Worm (Caenorhabditis elegans) whole organism, L4 larva: ENCODE data around the gene ZK742.7.

ENCODE experiments used
- D1046.2 ChIP-seq: fragments of 200-800 bp; sonication (Bioruptor generic); IDR thresholded peaks from 2 replicates; pipeline ENCODE4 v1.3.6; 2022; ENCODE audit warnings: missing genetic modification characterization, missing compliant biosample characterization
- F44E2.7 ChIP-seq: fragments of 200-800 bp; sonication (Bioruptor generic); IDR thresholded peaks from 2 replicates; pipeline ENCODE4 v2.1.2; 2022; ENCODE audit warnings: missing genetic modification characterization, missing compliant biosample characterization
- R02D3.7 ChIP-seq: fragments of 150-350 bp; sonication (generic microtip); optimal IDR thresholded peaks from 3 replicates; lab custom pipeline; 2014; ENCODE audit warnings: missing biosample characterization, missing genetic modification characterization
- T26A8.4 ChIP-seq: fragments of 200-800 bp; sonication (Bioruptor generic); IDR thresholded peaks from 2 replicates; pipeline ENCODE4 v1.3.6; 2022; ENCODE audit warnings: missing genetic modification characterization, missing compliant biosample characterization
- Y48G9A.11 ChIP-seq: fragments of 200-800 bp; sonication (Bioruptor generic); IDR thresholded peaks from 2 replicates; pipeline ENCODE4 v1.3.6; 2022; ENCODE audit warnings: missing genetic modification reagents, missing genetic modification characterization, missing compliant biosample characterization
- ZK546.5 ChIP-seq, 2 experiments: sonication (generic microtip); optimal IDR thresholded peaks; 2 replicates each; lab custom pipeline; 2017; ENCODE audit warnings: missing biosample characterization in 2 of 2, missing genetic modification characterization in 2 of 2
- aha-1 ChIP-seq: fragments of 150-350 bp; peaks from one replicate; lab custom pipeline; 2014; ENCODE audit warnings: missing biosample characterization, missing genetic modification characterization
- aly-2 ChIP-seq: sonication (generic microtip); optimal IDR thresholded peaks from 2 replicates; lab custom pipeline; 2018; ENCODE audit warnings: missing biosample characterization, missing genetic modification characterization
- arid-1 ChIP-seq: fragments of 200-800 bp; sonication (Bioruptor generic); conservative IDR thresholded peaks from 2 replicates; pipeline ENCODE4 v1.3.6; 2022; ENCODE audit warnings: missing genetic modification reagents, missing genetic modification characterization, missing compliant biosample characterization
- ceh-20 ChIP-seq: fragments of 200-800 bp; sonication (Bioruptor generic); IDR thresholded peaks from 2 replicates; pipeline ENCODE4 v1.3.6; 2022; ENCODE audit warnings: missing genetic modification reagents, missing genetic modification characterization, missing compliant biosample characterization
- ceh-28 ChIP-seq: fragments of 150-350 bp; optimal IDR thresholded peaks from 2 replicates; lab custom pipeline; 2014; ENCODE audit warnings: missing biosample characterization, missing genetic modification reagents, missing genetic modification characterization
- ceh-44 ChIP-seq: fragments of 200-800 bp; sonication (Bioruptor generic); IDR thresholded peaks from 2 replicates; pipeline ENCODE4 v1.3.6; 2022; ENCODE audit warnings: missing genetic modification reagents, missing genetic modification characterization, missing compliant biosample characterization
- ces-1 ChIP-seq: fragments of 150-350 bp; sonication (generic microtip); optimal IDR thresholded peaks from 4 replicates; lab custom pipeline; 2014; ENCODE audit warnings: missing biosample characterization, missing genetic modification reagents, missing genetic modification characterization
- ctbp-1 ChIP-seq: fragments of 200-800 bp; sonication (Bioruptor generic); IDR thresholded peaks from 2 replicates; pipeline ENCODE4 v1.3.6; 2022; ENCODE audit warnings: missing genetic modification reagents, missing genetic modification characterization, missing compliant biosample characterization
- daf-16 ChIP-seq, 3 experiments: sonication (generic microtip); optimal IDR thresholded peaks; 2 replicates each; lab custom pipeline; 2016 to 2017; ENCODE audit warnings: missing genetic modification characterization in 3 of 3, missing genetic modification reagents in 3 of 3, mild to moderate bottlenecking in 2 of 3, missing compliant biosample characterization in 2 of 3, missing biosample characterization in 1 of 3, moderate library complexity in 1 of 3
- dmd-6 ChIP-seq: fragments of 200-800 bp; sonication (Bioruptor generic); IDR thresholded peaks from 2 replicates; pipeline ENCODE4 v1.3.6; 2022; ENCODE audit warnings: missing genetic modification reagents, missing genetic modification characterization, missing compliant biosample characterization
- dmd-8 ChIP-seq: fragments of 200-800 bp; sonication (Bioruptor generic); IDR thresholded peaks from 2 replicates; pipeline ENCODE4 v1.3.6; 2022; ENCODE audit warnings: missing genetic modification characterization, missing compliant biosample characterization
- egl-43 ChIP-seq: fragments of 200-800 bp; sonication (Bioruptor generic); IDR thresholded peaks from 2 replicates; pipeline ENCODE4 v1.3.6; 2022; ENCODE audit warnings: missing genetic modification reagents, missing genetic modification characterization, missing compliant biosample characterization
- fkh-10 ChIP-seq: fragments of 150-350 bp; optimal IDR thresholded peaks from 2 replicates; lab custom pipeline; 2014; ENCODE audit warnings: missing biosample characterization, missing genetic modification reagents, missing genetic modification characterization
- fos-1 ChIP-seq: fragments of 150-350 bp; optimal IDR thresholded peaks from 2 replicates; lab custom pipeline; 2014; ENCODE audit warnings: missing biosample characterization, missing genetic modification characterization
- hif-1 ChIP-seq, 2 experiments: sonication (generic microtip); optimal IDR thresholded peaks; 2 replicates each; lab custom pipeline; 2016 to 2017; ENCODE audit warnings: missing compliant biosample characterization in 2 of 2, missing genetic modification characterization in 2 of 2, missing genetic modification reagents in 2 of 2, missing genotype in 2 of 2, mild to moderate bottlenecking in 1 of 2
- hlh-11 ChIP-seq: fragments of 200-800 bp; sonication (Bioruptor generic); optimal IDR thresholded peaks from 2 replicates; lab custom pipeline; 2018; ENCODE audit warnings: mild to moderate bottlenecking, missing genetic modification characterization, missing compliant biosample characterization
- lin-29 ChIP-seq: fragments of 200-800 bp; sonication (Bioruptor generic); IDR thresholded peaks from 2 replicates; pipeline ENCODE4 v1.3.6; 2022; ENCODE audit warnings: missing genetic modification reagents, missing genetic modification characterization, missing compliant biosample characterization
- lin-38 ChIP-seq: fragments of 200-800 bp; sonication (Bioruptor generic); IDR thresholded peaks from 2 replicates; pipeline ENCODE4 v1.3.6; 2022; ENCODE audit warnings: missing genetic modification reagents, missing genetic modification characterization, missing compliant biosample characterization
- madf-5 ChIP-seq, 2 experiments: fragments of 200-800 bp; sonication (Bioruptor generic); IDR thresholded peaks; 2 replicates each; pipeline ENCODE4 v1.3.6; 2022; ENCODE audit warnings: missing compliant biosample characterization in 2 of 2, missing genetic modification characterization in 2 of 2
- mep-1 ChIP-seq: fragments of 150-350 bp; sonication (generic microtip); optimal IDR thresholded peaks from 3 replicates; lab custom pipeline; 2014; ENCODE audit warnings: missing biosample characterization, missing genetic modification characterization
- mxl-3 ChIP-seq: fragments of 200-800 bp; sonication (Bioruptor generic); optimal IDR thresholded peaks from 2 replicates; lab custom pipeline; 2018; ENCODE audit warnings: mild to moderate bottlenecking, missing genetic modification characterization, missing compliant biosample characterization
- nhr-102 ChIP-seq: sonication (generic microtip); optimal IDR thresholded peaks from 2 replicates; lab custom pipeline; 2016; ENCODE audit warnings: mild to moderate bottlenecking, missing genetic modification characterization, moderate library complexity, missing compliant biosample characterization
- nhr-11 ChIP-seq: fragments of 150-350 bp; optimal IDR thresholded peaks from 2 replicates; lab custom pipeline; 2014; ENCODE audit warnings: missing biosample characterization, missing genetic modification characterization
- nhr-48 ChIP-seq: sonication (generic microtip); optimal IDR thresholded peaks from 2 replicates; lab custom pipeline; 2016; ENCODE audit warnings: mild to moderate bottlenecking, missing genetic modification characterization, missing compliant biosample characterization
- snpc-1.2 ChIP-seq: fragments of 200-800 bp; sonication (Bioruptor generic); IDR thresholded peaks from 2 replicates; pipeline ENCODE4 v1.3.6; 2022; ENCODE audit warnings: missing genetic modification reagents, missing genetic modification characterization, missing compliant biosample characterization
- spr-3 ChIP-seq: fragments of 200-800 bp; sonication (Bioruptor generic); optimal IDR thresholded peaks from 2 replicates; lab custom pipeline; 2018; ENCODE audit warnings: mild to moderate bottlenecking, missing genetic modification characterization, missing compliant biosample characterization
- tag-97 ChIP-seq: fragments of 200-800 bp; sonication (Bioruptor generic); IDR thresholded peaks from 2 replicates; pipeline ENCODE4 v1.3.6; 2022; ENCODE audit warnings: missing genetic modification characterization, missing compliant biosample characterization
- unc-130 ChIP-seq: sonication (generic microtip); optimal IDR thresholded peaks from 2 replicates; lab custom pipeline; 2016; ENCODE audit warnings: missing genetic modification reagents, missing genetic modification characterization, missing compliant biosample characterization
- unc-62 ChIP-seq, 3 experiments: fragments of 150-350 bp in 1 of 3; sonication (generic microtip); optimal IDR thresholded peaks in 2 of 3; peaks in 1 of 3; 1 replicate in 1 of 3; 2 replicates in 2 of 3; lab custom pipeline; 2014 to 2017; ENCODE audit warnings: missing biosample characterization in 3 of 3, missing genetic modification characterization in 3 of 3, missing genetic modification reagents in 3 of 3, missing genotype in 1 of 3
- zfp-3 ChIP-seq: fragments of 200-800 bp; sonication (Bioruptor generic); conservative IDR thresholded peaks from 2 replicates; pipeline ENCODE4 v1.3.6; 2022; ENCODE audit warnings: missing genetic modification reagents, missing genetic modification characterization, missing compliant biosample characterization
- ztf-11 ChIP-seq: fragments of 150-350 bp; optimal IDR thresholded peaks from 2 replicates; lab custom pipeline; 2014; ENCODE audit warnings: missing biosample characterization, missing genetic modification characterization

Gene ZK742.7

DNA sequence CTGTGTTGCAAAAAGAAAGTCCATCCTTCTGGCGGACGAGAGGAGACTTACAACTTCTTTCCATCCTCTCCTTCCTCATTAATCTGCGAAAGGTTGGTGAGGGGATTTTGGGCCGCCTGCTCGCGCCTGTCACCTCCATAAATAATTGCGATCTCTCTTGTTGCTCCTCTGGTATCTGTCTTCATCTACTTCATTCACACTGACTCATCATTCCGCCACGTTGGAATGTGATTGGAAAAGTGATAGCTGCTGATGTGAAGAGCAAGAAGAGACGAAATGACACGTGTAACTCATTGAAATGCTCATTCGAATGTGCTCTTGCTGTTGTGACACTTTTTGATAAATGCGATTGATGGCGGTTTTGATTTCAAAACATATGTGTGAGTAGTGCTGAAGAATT, 24.5 kb downstream of the ZK742.7 start:
- no peak for TF ChIP-seq ctbp-1 (GFP tag; lab: Robert Waterston, UW)
- TF ChIP-seq daf-16 (GFP tag; optimal IDR thresholded peaks at IDR 0.05; lab: Kevin White, UChicago), result peak in 1 of 2 experiments; percentile 74
- no peak for TF ChIP-seq daf-16 (tag; optimal IDR thresholded peaks at IDR 0.05; lab: Kevin White, UChicago)
- TF ChIP-seq nhr-11 (tag; lab: Kevin White, UChicago), result peak; percentile 65
- TF ChIP-seq mxl-3, result peak; percentile 71
- peak; percentile 68; the same call in 1 of the 2 replicates for TF ChIP-seq ceh-20
- no peak for TF ChIP-seq arid-1 (GFP tag; lab: Robert Waterston, UW)
- peak; percentile 63 for TF ChIP-seq hlh-11 (tag; lab: Kevin White, UChicago)
- no peak for TF ChIP-seq Y48G9A.11 (GFP tag; lab: Robert Waterston, UW)
- peak in 1 of 2 experiments; percentile 98 for TF ChIP-seq unc-62 (GFP tag; optimal IDR thresholded peaks at IDR 0.05 in 1 of 2; lab: Kevin White, UChicago)
- TF ChIP-seq unc-62 (tag; optimal IDR thresholded peaks at IDR 0.05; lab: Kevin White, UChicago), result no peak
- TF ChIP-seq, all 104 proteins: peak for 6

- TF ChIP-seq ceh-44 (GFP tag; lab: Robert Waterston, UW) (no peak), ceh-28 (no peak), F44E2.7 (no peak), daf-16 (GFP tag; optimal IDR thresholded peaks at IDR 0.05; lab: Kevin White, UChicago) (peak in 1 of 2 experiments; percentile 39), daf-16 (tag; optimal IDR thresholded peaks at IDR 0.05; lab: Kevin White, UChicago) (no peak), dmd-8 (GFP tag; lab: Robert Waterston, UW) (no peak), madf-5 (GFP tag; IDR thresholded peaks at IDR 0.05; lab: Robert Waterston, UW) (no peak), aly-2 (tag; lab: Kevin White, UChicago) (no peak), lin-29 (GFP tag; lab: Robert Waterston, UW) (no peak), spr-3 (GFP tag; lab: Kevin White, UChicago) (no peak), hlh-11 (tag; lab: Kevin White, UChicago) (peak; percentile 25), D1046.2 (GFP tag; lab: Robert Waterston, UW) (no peak), T26A8.4 (GFP tag; lab: Robert Waterston, UW) (no peak)
These were observed 26.0 kb downstream of the ZK742.7 start for ce11 chrV:7824138-7824537.

ce11 chrV:7825836-7826235, 27.7 kb downstream of the ZK742.7 start:
- TF ChIP-seq unc-62 (GFP tag; optimal IDR thresholded peaks at IDR 0.05 in 1 of 2; lab: Kevin White, UChicago) (peak in 1 of 2 experiments; percentile 62), unc-62 (tag; optimal IDR thresholded peaks at IDR 0.05; lab: Kevin White, UChicago) (no peak), dmd-6 (no peak), nhr-102 (tag; lab: Kevin White, UChicago) (no peak), ctbp-1 (GFP tag; lab: Robert Waterston, UW) (no peak), ZK546.5 (tag; optimal IDR thresholded peaks at IDR 0.05; lab: Kevin White, UChicago) (no peak), nhr-11 (tag; lab: Kevin White, UChicago) (no peak), snpc-1.2 (GFP tag; lab: Robert Waterston, UW) (no peak)
- TF ChIP-seq, all 104 proteins: peak for 1

DNA sequence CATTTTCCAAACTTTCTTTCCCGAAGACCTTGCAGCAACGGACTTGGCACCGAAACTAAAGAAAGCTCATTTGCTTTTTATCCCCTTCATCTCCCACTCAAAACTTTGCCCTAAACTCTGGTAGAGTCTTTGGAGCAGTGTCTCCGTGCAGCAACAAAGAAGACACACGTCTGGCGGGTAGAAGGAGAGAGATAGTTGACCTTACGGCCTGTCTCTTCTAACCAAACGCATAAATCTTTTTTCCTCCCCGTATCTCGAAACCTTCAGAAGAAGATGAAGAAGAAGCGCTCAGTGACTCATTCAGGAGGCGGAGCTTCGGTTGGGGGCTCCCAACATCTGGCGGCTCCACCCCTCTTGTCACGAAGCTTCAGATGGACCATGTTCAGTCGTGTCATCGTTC, 28.2 kb downstream of the ZK742.7 start:
- TF ChIP-seq tag-97 (GFP tag; lab: Robert Waterston, UW), result no peak
- TF ChIP-seq ces-1 (GFP tag; lab: Kevin White, UChicago), result no peak
- no peak for TF ChIP-seq ztf-11 (tag; lab: Kevin White, UChicago)
- no peak for TF ChIP-seq aha-1 (tag; lab: Kevin White, UChicago)
- TF ChIP-seq unc-130, result no peak
- TF ChIP-seq R02D3.7 (tag; lab: Kevin White, UChicago), result no peak
- no peak for TF ChIP-seq fkh-10 (GFP tag; lab: Kevin White, UChicago)
- no peak for TF ChIP-seq mxl-3
- TF ChIP-seq zfp-3 (GFP tag; lab: Robert Waterston, UW), result no peak
- no peak for TF ChIP-seq spr-3 (GFP tag; lab: Kevin White, UChicago)
- no peak for TF ChIP-seq unc-62 (GFP tag; optimal IDR thresholded peaks at IDR 0.05 in 1 of 2; lab: Kevin White, UChicago)
- TF ChIP-seq unc-62 (tag; optimal IDR thresholded peaks at IDR 0.05; lab: Kevin White, UChicago), result no peak
- TF ChIP-seq mep-1, result no peak
- TF ChIP-seq nhr-102 (tag; lab: Kevin White, UChicago), result no peak
- no peak for TF ChIP-seq nhr-48 (tag; lab: Kevin White, UChicago)
- no peak for TF ChIP-seq lin-38 (GFP tag; lab: Robert Waterston, UW)
- no peak for TF ChIP-seq fos-1 (tag; lab: Kevin White, UChicago)
- no peak for TF ChIP-seq egl-43
- no peak for TF ChIP-seq hif-1 (tag; optimal IDR thresholded peaks at IDR 0.05; lab: Kevin White, UChicago)
